Worm (Caenorhabditis elegans): ENCODE results near the gene K09C8.9.

ce11 chrX:10958427-10958826 is 9.2 kb downstream of the K09C8.9 start, which contains the start of gene nlp-19:
- no peak for TF ChIP-seq flt-1 (GFP tag; IDR thresholded peaks at IDR 0.05)
- TF ChIP-seq tab-1 (GFP tag; IDR thresholded peaks at IDR 0.05) = no peak

All from whole organism, midembryonic.